Worm (Caenorhabditis elegans): ENCODE measurements around the gene C39E9.12.

The C39E9.12 gene

ce11 chrIV:13107359-13107758 is 13.6 kb downstream of the C39E9.12 start, which contains the start of gene B0564.2:
Gene B0564.2, plus strand, starts transcription at chrIV:13107659.
- TF ChIP-seq nfya-1 (tag; optimal IDR thresholded peaks at IDR 0.05) (no peak), che-1 (tag; optimal IDR thresholded peaks at IDR 0.05) (no peak), unc-55 (GFP tag; optimal IDR thresholded peaks at IDR 0.05) (no peak), pha-2 (tag; optimal IDR thresholded peaks at IDR 0.05) (no peak), K02D7.2 (tag; optimal IDR thresholded peaks at IDR 0.05) (no peak), lim-6 (tag; optimal IDR thresholded peaks at IDR 0.05) (no peak), Y22D7AL.16 (tag; optimal IDR thresholded peaks at IDR 0.05) (no peak), ceh-9 (tag; optimal IDR thresholded peaks at IDR 0.05) (no peak), syd-9 (tag; optimal IDR thresholded peaks at IDR 0.05) (no peak)

- no peak for TF ChIP-seq pqm-1 (tag; optimal IDR thresholded peaks at IDR 0.05)
- no peak for TF ChIP-seq ceh-14 (tag; optimal IDR thresholded peaks at IDR 0.05)
- no peak for TF ChIP-seq ceh-24 (tag; optimal IDR thresholded peaks at IDR 0.05)
- TF ChIP-seq fkh-10 (GFP tag; optimal IDR thresholded peaks at IDR 0.05), result no peak
- no peak for TF ChIP-seq ceh-9 (tag; optimal IDR thresholded peaks at IDR 0.05)
- no peak for TF ChIP-seq hlh-30 (tag; optimal IDR thresholded peaks at IDR 0.05; ENCODE audit: insufficient read depth)
- TF ChIP-seq zip-5 (tag; optimal IDR thresholded peaks at IDR 0.05), result no peak
- TF ChIP-seq ref-2 (tag; optimal IDR thresholded peaks at IDR 0.05), result no peak
Measured at ce11 chrIV:13108430-13108829, 14.6 kb downstream of the C39E9.12 start.

- no peak for TF ChIP-seq eyg-1 (tag; optimal IDR thresholded peaks at IDR 0.05)
- TF ChIP-seq odd-2 (tag; optimal IDR thresholded peaks at IDR 0.05), result no peak
- TF ChIP-seq fkh-10 (GFP tag; optimal IDR thresholded peaks at IDR 0.05), result no peak
- no peak for TF ChIP-seq ceh-14 (tag; optimal IDR thresholded peaks at IDR 0.05)
- TF ChIP-seq sdc-2 (tag; optimal IDR thresholded peaks at IDR 0.05), result no peak
- no peak for TF ChIP-seq C08G9.2 (tag; optimal IDR thresholded peaks at IDR 0.05)
- no peak for TF ChIP-seq K02D7.2 (tag; optimal IDR thresholded peaks at IDR 0.05)
- no peak for TF ChIP-seq ceh-18 (tag; optimal IDR thresholded peaks at IDR 0.05)
- TF ChIP-seq pha-4 (tag; optimal IDR thresholded peaks at IDR 0.05), result no peak
- TF ChIP-seq unc-86 (tag; optimal IDR thresholded peaks at IDR 0.05), result no peak
- TF ChIP-seq rnt-1 (tag; optimal IDR thresholded peaks at IDR 0.05), result no peak
- no peak for TF ChIP-seq ztf-16 (tag; optimal IDR thresholded peaks at IDR 0.05)
- no peak for TF ChIP-seq dve-1 (tag; optimal IDR thresholded peaks at IDR 0.05)
- TF ChIP-seq ceh-22 (tag; optimal IDR thresholded peaks at IDR 0.05), result no peak
- TF ChIP-seq elt-4 (tag; optimal IDR thresholded peaks at IDR 0.05), result no peak
- TF ChIP-seq F13H6.1 (tag; optimal IDR thresholded peaks at IDR 0.05), result no peak
- no peak for TF ChIP-seq mec-3 (tag; optimal IDR thresholded peaks at IDR 0.05; ENCODE audit: borderline replicate concordance)
Measured at ce11 chrIV:13109751-13110150, 15.9 kb downstream of the C39E9.12 start, which contains the start of gene best-1. Gene best-1, minus strand, starts transcription at chrIV:13109779.

- TF ChIP-seq F13H6.1 (tag; optimal IDR thresholded peaks at IDR 0.05), result no peak
- no peak for TF ChIP-seq K09A11.1 (tag; optimal IDR thresholded peaks at IDR 0.05; ENCODE audit: insufficient read depth)
- TF ChIP-seq tbx-2 (tag; optimal IDR thresholded peaks at IDR 0.05), result no peak
- TF ChIP-seq gmeb-2 (tag; optimal IDR thresholded peaks at IDR 0.05), result no peak
- no peak for TF ChIP-seq pha-2 (tag; optimal IDR thresholded peaks at IDR 0.05)
- no peak for TF ChIP-seq npax-4 (tag; optimal IDR thresholded peaks at IDR 0.05)
- no peak for TF ChIP-seq eyg-1 (tag; optimal IDR thresholded peaks at IDR 0.05)
Measured at ce11 chrIV:13110876-13111275, 17.1 kb downstream of the C39E9.12 start.

- no peak for TF ChIP-seq fkh-10 (GFP tag; optimal IDR thresholded peaks at IDR 0.05)
- TF ChIP-seq ahr-1 (tag; optimal IDR thresholded peaks at IDR 0.05), result no peak
- no peak for TF ChIP-seq C08G9.2 (tag; optimal IDR thresholded peaks at IDR 0.05)
- TF ChIP-seq unc-42 (tag; optimal IDR thresholded peaks at IDR 0.05), result no peak
- no peak for TF ChIP-seq unc-3 (GFP tag; conservative IDR thresholded peaks at IDR 0.05)
- TF ChIP-seq unc-3 (tag; optimal IDR thresholded peaks at IDR 0.05), result no peak
Measured at ce11 chrIV:13112982-13113381, 19.2 kb downstream of the C39E9.12 start, which contains the start of gene best-2. Gene best-2, minus strand, starts transcription at chrIV:13113082.

All from whole organism, late embryonic.